Fruit fly (Drosophila melanogaster): ENCODE data around the gene CtIP.

The CtIP gene

dm6 chr3L:20441632-20442469 is 5.8 kb downstream of the CtIP start, which contains the start of gene CG5910 (continued):
- TF ChIP-seq insv (GFP tag; optimal IDR thresholded peaks at IDR 0.05) (peak in 1 of 2 experiments; percentile 63), CG14050 (GFP tag; IDR thresholded peaks at IDR 0.05) (peak; percentile 54; the same call in 1 of the 3 replicates), trem (tag; optimal IDR thresholded peaks at IDR 0.05) (peak; percentile 89)

dm6 chr3L:20442674-20443313 is 6.7 kb downstream of the CtIP start:
- no peak for TF ChIP-seq Camta (GFP tag; optimal IDR thresholded peaks at IDR 0.05)
- TF ChIP-seq CG15011 (GFP tag; optimal IDR thresholded peaks at IDR 0.05): no peak
- no peak for TF ChIP-seq dysf (GFP tag; IDR thresholded peaks at IDR 0.05)
- TF ChIP-seq nerfin-2 (GFP tag; IDR thresholded peaks at IDR 0.05; ENCODE audit: partially characterized antibody): peak; percentile 52; the same call in 1 of the 2 replicates
- peak; percentile 17; the same call in 1 of the 3 replicates for TF ChIP-seq CG34422 (GFP tag; IDR thresholded peaks at IDR 0.05)
- no peak for TF ChIP-seq H15 (GFP tag; IDR thresholded peaks at IDR 0.05)
- TF ChIP-seq sd (tag; optimal IDR thresholded peaks at IDR 0.05): peak; percentile 12
- TF ChIP-seq Trl (optimal IDR thresholded peaks at IDR 0.05): peak; percentile 72 to 78
- TF ChIP-seq Trl (GFP tag; optimal IDR thresholded peaks at IDR 0.05): no peak
- peak; percentile 99 for TF ChIP-seq CG6654 (GFP tag; optimal IDR thresholded peaks at IDR 0.05)
- TF ChIP-seq nerfin-1 (tag; optimal IDR thresholded peaks at IDR 0.05): peak; percentile 1
- no peak for TF ChIP-seq bcd (GFP tag; optimal IDR thresholded peaks at IDR 0.05)
- no peak for TF ChIP-seq CG16779 (GFP tag; IDR thresholded peaks at IDR 0.05)
- TF ChIP-seq bowl (GFP tag; IDR thresholded peaks at IDR 0.05): no peak
- no peak for TF ChIP-seq tin (GFP tag; optimal IDR thresholded peaks at IDR 0.05)
- no peak for TF ChIP-seq Rx (GFP tag; IDR thresholded peaks at IDR 0.05)
- no peak for TF ChIP-seq ssp (GFP tag; IDR thresholded peaks at IDR 0.05)
- no peak for TF ChIP-seq hth (optimal IDR thresholded peaks at IDR 0.05)
- no peak for TF ChIP-seq crc (GFP tag; optimal IDR thresholded peaks at IDR 0.05)
- TF ChIP-seq CG30020 (tag; optimal IDR thresholded peaks at IDR 0.05): no peak
- no peak for TF ChIP-seq sens-2 (GFP tag; IDR thresholded peaks at IDR 0.05)
- TF ChIP-seq zen2 (GFP tag; IDR thresholded peaks at IDR 0.05; ENCODE audit: partially characterized antibody): no peak
- peak; percentile 16 for TF ChIP-seq nom (GFP tag; optimal IDR thresholded peaks at IDR 0.05)
- no peak for TF ChIP-seq Doc2 (GFP tag; IDR thresholded peaks at IDR 0.05)
- TF ChIP-seq onecut (GFP tag; IDR thresholded peaks at IDR 0.05): no peak
- no peak for TF ChIP-seq fd3F (GFP tag; optimal IDR thresholded peaks at IDR 0.05)
- TF ChIP-seq CG17361 (GFP tag; IDR thresholded peaks at IDR 0.05): no peak
- TF ChIP-seq tna (GFP tag; IDR thresholded peaks at IDR 0.05; ENCODE audit: partially characterized antibody): peak; percentile 38; the same call in 1 of the 2 replicates
- TF ChIP-seq CrebB (tag; optimal IDR thresholded peaks at IDR 0.05): no peak
- no peak for TF ChIP-seq Hr51 (GFP tag; optimal IDR thresholded peaks at IDR 0.05)
- peak; percentile 47 for TF ChIP-seq scrt (GFP tag; optimal IDR thresholded peaks at IDR 0.05)
- peak; percentile 28 for TF ChIP-seq Med (GFP tag)
- no peak for TF ChIP-seq Meics (GFP tag; optimal IDR thresholded peaks at IDR 0.05)
- TF ChIP-seq hb (GFP tag; IDR thresholded peaks at IDR 0.05; ENCODE audit: partially characterized antibody): no peak
- no peak for TF ChIP-seq mld (GFP tag; IDR thresholded peaks at IDR 0.05; ENCODE audit: partially characterized antibody)
- TF ChIP-seq CG11085 (GFP tag; IDR thresholded peaks at IDR 0.05): no peak
- no peak for TF ChIP-seq CG3163 (GFP tag; optimal IDR thresholded peaks at IDR 0.05)
- no peak for TF ChIP-seq CG14667 (GFP tag; IDR thresholded peaks at IDR 0.05)
- TF ChIP-seq CG8765 (GFP tag; IDR thresholded peaks at IDR 0.05): no peak
- TF ChIP-seq CG13287 (GFP tag; IDR thresholded peaks at IDR 0.05; ENCODE audit: partially characterized antibody): peak; percentile 7; the same call in 1 of the 2 replicates
- peak; percentile 42 for TF ChIP-seq Deaf1 (tag; optimal IDR thresholded peaks at IDR 0.05)
- TF ChIP-seq CG4360 (GFP tag; IDR thresholded peaks at IDR 0.05): 0 out of 2 replicates have a peak, but pooled peaks have one; percentile 26
- TF ChIP-seq CG6854 (GFP tag; optimal IDR thresholded peaks at IDR 0.05): peak; percentile 15
- peak; percentile 99 for TF ChIP-seq pros (GFP tag; optimal IDR thresholded peaks at IDR 0.05)
